Fruit fly (Drosophila melanogaster) whole organism, adult: Measurements from ENCODE around the gene Mst27D.

ENCODE experiments used
- CG11617 ChIP-seq: fragments of 200-800 bp; sonication (Bioruptor generic); optimal IDR thresholded peaks from 2 replicates; lab custom pipeline; 2017; ENCODE audit warnings: mild to moderate bottlenecking, missing biosample characterization, missing genetic modification reagents, missing genetic modification characterization
- CG14711 ChIP-seq: fragments of 200-800 bp; sonication (Bioruptor generic); optimal IDR thresholded peaks from 2 replicates; lab custom pipeline; 2018; ENCODE audit warnings: missing biosample characterization, mild to moderate bottlenecking, missing genetic modification characterization, moderate library complexity
- CG5204 ChIP-seq: fragments of 200-800 bp; sonication (Bioruptor generic); optimal IDR thresholded peaks from 2 replicates; lab custom pipeline; 2016; ENCODE audit warnings: missing biosample characterization, missing genetic modification characterization
- CG7045 ChIP-seq: fragments of 200-800 bp; sonication (Bioruptor generic); optimal IDR thresholded peaks from 2 replicates; lab custom pipeline; 2017; ENCODE audit warnings: missing biosample characterization, mild to moderate bottlenecking, missing genetic modification characterization
- Crg-1 ChIP-seq: fragments of 200-800 bp; sonication (Bioruptor generic); optimal IDR thresholded peaks from 2 replicates; lab custom pipeline; 2016; ENCODE audit warnings: missing biosample characterization, missing genetic modification characterization
- bab1 ChIP-seq: fragments of 200-800 bp; sonication (Bioruptor generic); optimal IDR thresholded peaks from 3 replicates; lab custom pipeline; 2019; ENCODE audit warnings: missing biosample characterization, mild to moderate bottlenecking, missing genetic modification characterization, moderate library complexity
- cic ChIP-seq: fragments of 200-800 bp; sonication (Bioruptor generic); optimal IDR thresholded peaks from 2 replicates; lab custom pipeline; 2017; ENCODE audit warnings: missing biosample characterization, mild to moderate bottlenecking, missing genetic modification characterization, moderate library complexity
- cnc ChIP-seq, 2 experiments: fragments of >200 bp; optimal IDR thresholded peaks; 2 replicates each; lab custom pipeline; 2017
- pad ChIP-seq: fragments of 200-800 bp; sonication (Bioruptor generic); optimal IDR thresholded peaks from 3 replicates; lab custom pipeline; 2017; ENCODE audit warnings: missing biosample characterization, missing genetic modification characterization, mild to moderate bottlenecking, moderate library complexity, missing genetic modification reagents
- toe ChIP-seq: fragments of 200-800 bp; sonication (Bioruptor generic); optimal IDR thresholded peaks from 2 replicates; lab custom pipeline; 2016; ENCODE audit warnings: missing biosample characterization, missing genetic modification characterization

DNA sequence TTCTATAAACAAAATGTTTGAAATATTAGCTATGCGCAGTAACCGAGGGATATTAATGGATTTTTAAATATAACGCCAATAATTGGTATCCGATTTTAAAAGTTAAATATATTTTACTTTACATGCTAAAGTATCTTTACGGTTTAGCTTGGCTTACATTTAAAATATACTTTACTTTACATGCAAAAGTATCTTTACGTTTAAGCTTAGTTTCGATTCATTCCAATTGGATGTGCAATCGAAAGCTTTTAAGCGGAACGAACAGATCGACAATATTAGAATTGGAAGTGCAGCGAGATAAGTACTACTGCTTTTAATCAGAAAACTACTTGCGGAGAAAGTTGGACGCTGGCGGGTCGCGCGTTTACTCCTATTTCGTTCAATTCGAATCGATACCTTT lies 31.7 kb downstream of the Mst27D start:
- TF ChIP-seq CG7045 (no peak), cnc (optimal IDR thresholded peaks at IDR 0.05; lab: Kevin White, UChicago) (no peak), CG14711 (tag; lab: Kevin White, UChicago) (no peak), cic (no peak), CG5204 (GFP tag; lab: Kevin White, UChicago) (no peak), CG11617 (GFP tag; lab: Kevin White, UChicago) (no peak), pad (GFP tag; lab: Kevin White, UChicago) (no peak), Crg-1 (no peak), bab1 (no peak), toe (GFP tag; lab: Kevin White, UChicago) (no peak)
